Worm (Caenorhabditis elegans): Measurements from ENCODE around the gene Y32H12A.6.

The Y32H12A.6 gene

DNA sequence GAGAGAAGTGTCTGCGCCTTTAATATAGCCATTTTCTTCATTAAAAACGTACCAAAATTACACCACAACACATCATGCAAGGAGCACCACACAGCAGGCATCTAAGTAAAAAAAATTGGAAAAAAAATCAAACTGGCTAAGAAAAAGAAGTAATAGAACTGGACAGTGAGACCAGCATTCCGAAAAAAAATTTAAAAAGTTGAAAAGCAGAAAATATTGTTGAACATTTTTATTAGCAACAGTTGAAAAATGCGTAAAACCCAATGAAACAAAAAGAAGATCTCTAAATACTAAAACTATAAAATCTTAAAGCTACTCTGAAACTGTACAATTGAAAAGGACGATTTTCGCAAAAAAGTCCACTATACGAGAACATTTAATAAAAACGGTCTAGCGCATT lies at the start of gene Y32H12A.6:
Y32H12A.6 (minus strand) TSS at position 101 of the 400 bp plus-strand sequence.
- TF ChIP-seq ztf-29 (GFP tag; IDR thresholded peaks at IDR 0.05), result no peak
- TF ChIP-seq ztf-23 (GFP tag; IDR thresholded peaks at IDR 0.05), result no peak
- TF ChIP-seq tab-1 (GFP tag; IDR thresholded peaks at IDR 0.05), result no peak
- TF ChIP-seq flt-1 (GFP tag; IDR thresholded peaks at IDR 0.05), result no peak
- TF ChIP-seq med-1 (GFP tag; optimal IDR thresholded peaks at IDR 0.05; ENCODE audit: insufficient read depth), result no peak
- no peak for TF ChIP-seq klf-2 (GFP tag; conservative IDR thresholded peaks at IDR 0.05)
- no peak for TF ChIP-seq cog-1 (tag; optimal IDR thresholded peaks at IDR 0.05)
- no peak for TF ChIP-seq ref-1 (GFP tag; conservative IDR thresholded peaks at IDR 0.05)
- TF ChIP-seq T22C8.4 (GFP tag; IDR thresholded peaks at IDR 0.05), result no peak

ce11 chrIII:5427096-5427495 lies 45.1 kb upstream of the Y32H12A.6 start:
- no peak for TF ChIP-seq ztf-29 (GFP tag; IDR thresholded peaks at IDR 0.05)
- TF ChIP-seq cog-1 (tag; optimal IDR thresholded peaks at IDR 0.05), result no peak
- TF ChIP-seq med-1 (GFP tag; optimal IDR thresholded peaks at IDR 0.05; ENCODE audit: insufficient read depth), result no peak
- TF ChIP-seq tab-1 (GFP tag; IDR thresholded peaks at IDR 0.05), result no peak
- no peak for TF ChIP-seq ref-1 (GFP tag; conservative IDR thresholded peaks at IDR 0.05)
- TF ChIP-seq flt-1 (GFP tag; IDR thresholded peaks at IDR 0.05), result no peak
- TF ChIP-seq klf-2 (GFP tag; conservative IDR thresholded peaks at IDR 0.05), result no peak
- TF ChIP-seq ztf-23 (GFP tag; IDR thresholded peaks at IDR 0.05), result no peak
- no peak for TF ChIP-seq T22C8.4 (GFP tag; IDR thresholded peaks at IDR 0.05)

ce11 chrIII:5424363-5424762 lies 42.4 kb upstream of the Y32H12A.6 start:
- TF ChIP-seq ztf-29 (GFP tag; IDR thresholded peaks at IDR 0.05), result no peak
- no peak for TF ChIP-seq ref-1 (GFP tag; conservative IDR thresholded peaks at IDR 0.05)

DNA sequence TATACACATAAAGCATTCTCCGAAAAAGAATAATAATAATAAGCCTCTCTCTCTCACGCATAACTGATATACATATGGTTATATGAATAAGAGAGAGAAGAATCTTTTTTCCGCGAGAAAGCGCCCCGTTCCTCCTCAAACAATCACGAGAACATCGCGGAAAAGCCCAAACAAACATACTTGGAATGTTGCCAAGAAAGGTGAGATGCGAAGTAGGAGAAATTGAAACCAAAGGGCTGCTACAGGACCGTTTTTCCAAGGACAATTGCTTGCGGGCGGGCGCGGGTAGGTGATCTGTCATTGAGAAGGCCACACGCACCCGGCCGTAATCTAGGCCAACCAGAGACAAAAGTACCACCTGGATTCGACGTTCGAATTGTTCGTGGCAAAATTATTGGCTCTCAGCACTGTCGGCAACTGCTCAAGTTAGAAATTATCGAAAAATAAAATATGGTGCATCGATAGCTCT lies 41.7 kb upstream of the Y32H12A.6 start, which contains the start of gene dnj-24:
dnj-24 (minus strand) TSS at position 419 of the 469 bp plus-strand sequence.
- no peak for TF ChIP-seq T22C8.4 (GFP tag; IDR thresholded peaks at IDR 0.05)
- TF ChIP-seq ztf-29 (GFP tag; IDR thresholded peaks at IDR 0.05), result no peak
- no peak for TF ChIP-seq med-1 (GFP tag; optimal IDR thresholded peaks at IDR 0.05; ENCODE audit: insufficient read depth)
- no peak for TF ChIP-seq cog-1 (tag; optimal IDR thresholded peaks at IDR 0.05)
- no peak for TF ChIP-seq flt-1 (GFP tag; IDR thresholded peaks at IDR 0.05)
- no peak for TF ChIP-seq ztf-23 (GFP tag; IDR thresholded peaks at IDR 0.05)
- no peak for TF ChIP-seq tab-1 (GFP tag; IDR thresholded peaks at IDR 0.05)
- TF ChIP-seq klf-2 (GFP tag; conservative IDR thresholded peaks at IDR 0.05), result no peak
- TF ChIP-seq ref-1 (GFP tag; conservative IDR thresholded peaks at IDR 0.05), result no peak

DNA sequence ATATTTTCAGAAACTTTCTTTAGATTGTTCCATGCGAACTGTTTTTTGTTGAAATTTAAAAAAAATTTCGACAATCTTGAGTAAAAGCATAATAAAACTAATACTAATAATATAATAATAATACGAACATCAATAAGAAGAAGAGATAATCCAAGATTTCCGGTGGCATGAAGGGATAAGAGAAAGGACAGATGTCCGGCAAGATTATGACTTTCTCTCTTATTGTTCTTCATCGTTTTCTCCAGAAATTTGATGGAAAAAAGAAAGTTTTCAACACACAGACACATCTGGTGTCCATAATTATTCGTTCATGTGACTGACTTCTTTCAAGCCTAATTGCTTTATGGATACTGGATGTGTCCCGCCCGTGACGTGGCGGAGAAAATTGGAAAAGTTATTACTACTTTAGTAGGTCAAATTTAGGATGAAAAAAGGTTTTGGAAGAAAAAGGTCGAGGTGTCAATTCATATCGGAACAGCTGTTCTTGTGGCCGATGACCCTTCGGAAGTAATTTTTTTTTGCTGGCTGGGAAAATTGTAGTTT lies 40.7 kb upstream of the Y32H12A.6 start:
- TF ChIP-seq ztf-23 (GFP tag; IDR thresholded peaks at IDR 0.05) (no peak), T22C8.4 (GFP tag; IDR thresholded peaks at IDR 0.05) (no peak), ztf-29 (GFP tag; IDR thresholded peaks at IDR 0.05) (no peak), tab-1 (GFP tag; IDR thresholded peaks at IDR 0.05) (no peak), med-1 (GFP tag; optimal IDR thresholded peaks at IDR 0.05; ENCODE audit: insufficient read depth) (no peak), klf-2 (GFP tag; conservative IDR thresholded peaks at IDR 0.05) (no peak), ref-1 (GFP tag; conservative IDR thresholded peaks at IDR 0.05) (no peak), flt-1 (GFP tag; IDR thresholded peaks at IDR 0.05) (no peak)

DNA sequence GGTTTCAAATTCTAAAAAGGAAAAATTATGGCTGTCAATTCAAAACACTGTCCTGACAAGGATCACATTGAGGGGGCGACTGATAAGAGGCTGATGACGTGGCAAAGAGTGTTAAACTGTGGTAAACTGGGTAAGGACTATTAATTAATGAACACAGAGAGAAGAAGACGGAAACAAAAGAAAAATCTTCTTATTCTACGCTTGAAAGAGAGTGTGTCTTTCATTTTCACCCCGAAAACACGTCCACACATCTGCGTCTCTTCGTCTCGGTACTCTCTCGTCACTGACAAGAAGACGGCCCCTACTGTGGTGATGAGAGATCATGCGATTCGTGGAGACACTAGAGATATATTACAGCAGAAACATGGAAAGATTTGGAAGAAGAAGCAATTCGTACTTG lies 39.4 kb upstream of the Y32H12A.6 start:
- TF ChIP-seq med-1 (GFP tag; optimal IDR thresholded peaks at IDR 0.05; ENCODE audit: insufficient read depth), result no peak
- no peak for TF ChIP-seq T22C8.4 (GFP tag; IDR thresholded peaks at IDR 0.05)
- TF ChIP-seq ztf-23 (GFP tag; IDR thresholded peaks at IDR 0.05), result no peak
- TF ChIP-seq klf-2 (GFP tag; conservative IDR thresholded peaks at IDR 0.05), result no peak
- TF ChIP-seq cog-1 (tag; optimal IDR thresholded peaks at IDR 0.05), result no peak

- TF ChIP-seq cog-1 (tag; optimal IDR thresholded peaks at IDR 0.05) (no peak), klf-2 (GFP tag; conservative IDR thresholded peaks at IDR 0.05) (no peak), T22C8.4 (GFP tag; IDR thresholded peaks at IDR 0.05) (no peak), ztf-23 (GFP tag; IDR thresholded peaks at IDR 0.05) (no peak), ztf-29 (GFP tag; IDR thresholded peaks at IDR 0.05) (no peak), med-1 (GFP tag; optimal IDR thresholded peaks at IDR 0.05; ENCODE audit: insufficient read depth) (no peak), flt-1 (GFP tag; IDR thresholded peaks at IDR 0.05) (no peak), tab-1 (GFP tag; IDR thresholded peaks at IDR 0.05) (no peak)
Observed at ce11 chrIII:5420276-5420675, 38.3 kb upstream of the Y32H12A.6 start.

ce11 chrIII:5419527-5419926 lies 37.6 kb upstream of the Y32H12A.6 start:
- TF ChIP-seq cog-1 (tag; optimal IDR thresholded peaks at IDR 0.05) (no peak), med-1 (GFP tag; optimal IDR thresholded peaks at IDR 0.05; ENCODE audit: insufficient read depth) (no peak), ztf-29 (GFP tag; IDR thresholded peaks at IDR 0.05) (no peak), T22C8.4 (GFP tag; IDR thresholded peaks at IDR 0.05) (no peak), klf-2 (GFP tag; conservative IDR thresholded peaks at IDR 0.05) (no peak), tab-1 (GFP tag; IDR thresholded peaks at IDR 0.05) (no peak), ref-1 (GFP tag; conservative IDR thresholded peaks at IDR 0.05) (no peak), flt-1 (GFP tag; IDR thresholded peaks at IDR 0.05) (no peak), ztf-23 (GFP tag; IDR thresholded peaks at IDR 0.05) (no peak)

DNA sequence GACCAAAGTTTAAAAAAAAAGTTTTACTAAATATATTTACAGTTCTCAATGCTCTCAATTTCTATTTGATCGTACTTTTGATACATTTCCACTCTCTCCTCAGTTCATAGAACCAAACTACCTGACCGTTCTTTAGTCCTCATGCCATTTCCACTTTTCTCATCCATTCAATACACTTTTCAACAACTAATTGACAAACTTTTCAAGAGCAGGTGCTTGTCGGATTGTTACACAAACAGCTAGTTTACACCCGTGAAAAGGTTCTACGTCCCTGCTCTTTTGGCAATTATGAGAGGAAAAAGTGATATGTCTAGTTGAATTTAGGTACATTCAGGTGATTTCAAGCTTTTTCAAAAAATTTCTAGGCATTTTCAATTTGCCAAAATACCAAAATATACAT lies 35.9 kb upstream of the Y32H12A.6 start:
- no peak for TF ChIP-seq med-1 (GFP tag; optimal IDR thresholded peaks at IDR 0.05; ENCODE audit: insufficient read depth)
- TF ChIP-seq tab-1 (GFP tag; IDR thresholded peaks at IDR 0.05), result no peak
- no peak for TF ChIP-seq klf-2 (GFP tag; conservative IDR thresholded peaks at IDR 0.05)
- TF ChIP-seq T22C8.4 (GFP tag; IDR thresholded peaks at IDR 0.05), result no peak
- no peak for TF ChIP-seq cog-1 (tag; optimal IDR thresholded peaks at IDR 0.05)
- no peak for TF ChIP-seq ref-1 (GFP tag; conservative IDR thresholded peaks at IDR 0.05)
- TF ChIP-seq ztf-23 (GFP tag; IDR thresholded peaks at IDR 0.05), result no peak
- no peak for TF ChIP-seq ztf-29 (GFP tag; IDR thresholded peaks at IDR 0.05)
- TF ChIP-seq flt-1 (GFP tag; IDR thresholded peaks at IDR 0.05), result no peak

DNA sequence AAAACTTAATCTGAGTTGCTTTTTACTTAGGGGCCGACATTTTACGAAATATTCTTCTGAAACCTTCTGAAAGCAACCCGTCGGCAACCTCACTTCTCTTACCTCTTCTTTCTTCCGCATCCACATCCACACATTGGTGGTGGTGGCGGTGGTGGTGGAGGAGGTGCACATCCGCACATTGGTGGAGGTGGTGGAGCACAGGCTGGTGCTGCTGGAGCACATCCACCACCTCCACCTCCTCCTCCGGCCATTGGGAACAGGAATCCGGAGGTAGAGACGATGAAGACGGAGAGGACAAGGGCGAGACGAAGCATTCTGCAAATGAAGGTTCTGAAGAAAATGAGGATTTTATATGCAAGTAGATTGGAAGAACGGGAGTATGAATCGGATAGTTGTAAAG lies 31.7 kb upstream of the Y32H12A.6 start, which contains the start of gene grl-22:
grl-22 (minus strand) TSS at position 332 of the 400 bp plus-strand sequence.
- TF ChIP-seq flt-1 (GFP tag; IDR thresholded peaks at IDR 0.05) (no peak), ref-1 (GFP tag; conservative IDR thresholded peaks at IDR 0.05) (no peak), ztf-29 (GFP tag; IDR thresholded peaks at IDR 0.05) (no peak)
